Fruit fly (Drosophila melanogaster) whole organism, prepupa: ENCODE measurements around the gene CG14736.

Experiments
- Blimp-1 ChIP-seq: fragments of 200-800 bp; sonication (Bioruptor generic); optimal IDR thresholded peaks from 3 replicates; lab custom pipeline; 2017; ENCODE audit warnings: missing biosample characterization, missing genetic modification characterization, mild to moderate bottlenecking, moderate library complexity, missing genetic modification reagents
- CG6163 ChIP-seq: fragments of 200-800 bp; sonication (Bioruptor generic); IDR thresholded peaks from 3 replicates; pipeline ENCODE4 v1.3.6; 2022; ENCODE audit warnings: missing biosample characterization, missing genetic modification characterization
- Eip78C ChIP-seq: fragments of 200-800 bp; sonication (Bioruptor generic); peaks from one replicate; lab custom pipeline; 2016; ENCODE audit warnings: missing biosample characterization, missing genetic modification characterization
- Smox ChIP-seq: fragments of 200-800 bp; sonication (Bioruptor generic); optimal IDR thresholded peaks from 3 replicates; lab custom pipeline; 2016; ENCODE audit warnings: missing biosample characterization, missing genetic modification characterization
- Sox102F ChIP-seq: fragments of 200-800 bp; sonication (Bioruptor generic); optimal IDR thresholded peaks from 2 replicates; lab custom pipeline; 2016; ENCODE audit warnings: missing biosample characterization, mild to moderate bottlenecking, missing genetic modification characterization
- Sox14 ChIP-seq: fragments of 200-800 bp; sonication (Bioruptor generic); optimal IDR thresholded peaks from 3 replicates; lab custom pipeline; 2016; ENCODE audit warnings: missing biosample characterization, missing genetic modification characterization
- acj6 ChIP-seq: fragments of 200-800 bp; sonication (Bioruptor generic); optimal IDR thresholded peaks from 3 replicates; lab custom pipeline; 2016; ENCODE audit warnings: missing biosample characterization, missing genetic modification characterization
- ss ChIP-seq, 2 experiments: fragments of 200-800 bp; sonication (Bioruptor generic); optimal IDR thresholded peaks; 2 replicates in 1 of 2; 3 replicates in 1 of 2; lab custom pipeline; 2017 to 2018; ENCODE audit warnings: mild to moderate bottlenecking in 2 of 2, missing biosample characterization in 2 of 2, missing genetic modification characterization in 2 of 2, moderate library complexity in 1 of 2

DNA sequence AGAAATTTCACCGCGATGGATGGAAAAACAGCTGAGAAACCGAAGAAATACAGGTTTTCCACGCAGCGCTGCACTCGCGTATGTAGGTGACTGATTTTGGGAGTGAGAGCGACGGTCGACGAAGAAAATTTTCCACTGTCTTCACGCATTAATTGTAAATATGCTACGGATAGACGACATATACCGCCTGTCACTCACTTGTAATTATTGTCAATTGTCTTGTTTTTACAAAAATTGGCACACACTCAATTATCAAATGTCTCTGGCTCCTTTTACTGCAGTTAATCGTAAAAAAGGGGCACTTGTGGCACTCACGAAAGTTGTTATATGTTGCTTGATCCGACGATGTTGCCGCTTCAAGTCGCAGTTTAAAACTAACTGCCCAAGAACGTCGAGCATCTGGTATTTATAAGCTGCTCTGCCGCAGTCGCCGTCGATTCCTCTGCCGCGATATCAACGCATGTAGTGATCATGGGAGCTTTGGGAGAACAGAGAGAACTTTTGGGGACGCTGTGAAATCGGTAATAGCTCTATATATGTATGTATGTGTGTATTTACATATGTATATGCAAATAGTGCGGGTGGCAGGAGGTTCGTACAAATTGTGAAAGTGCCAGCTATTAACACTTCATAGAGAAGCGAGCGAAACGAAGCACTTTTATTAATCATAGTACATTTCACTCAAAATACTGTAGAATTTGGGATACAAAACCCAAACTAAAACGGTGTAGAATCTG, 47.2 kb upstream of the CG14736 start, which contains the start of gene mfas:
- TF ChIP-seq Eip78C (GFP tag; lab: Kevin White, UChicago) (peak; percentile 44), CG6163 (GFP tag; lab: Robert Waterston, UW) (peak; percentile 53; the same call in 2 of the 3 replicates), ss (GFP tag; optimal IDR thresholded peaks at IDR 0.05; lab: Kevin White, UChicago) (no peak), Sox14 (GFP tag; lab: Kevin White, UChicago) (no peak), Blimp-1 (GFP tag; lab: Kevin White, UChicago) (no peak), acj6 (no peak), Smox (no peak), Sox102F (GFP tag; lab: Kevin White, UChicago) (no peak)
